Worm (Caenorhabditis elegans) whole organism, L1 larva: ENCODE data around the gene srw-134.

ENCODE experiments used
- C16A3.4 ChIP-seq: fragments of 150-350 bp; optimal IDR thresholded peaks from 2 replicates; lab custom pipeline; 2014; ENCODE audit warnings: missing biosample characterization, missing genetic modification characterization
- C34B4.2 ChIP-seq: sonication (generic microtip); optimal IDR thresholded peaks from 2 replicates; lab custom pipeline; 2017; ENCODE audit warnings: mild to moderate bottlenecking, missing genetic modification characterization, missing compliant biosample characterization
- F16B12.6 ChIP-seq: fragments of 150-350 bp; optimal IDR thresholded peaks from 2 replicates; lab custom pipeline; 2014; ENCODE audit warnings: missing biosample characterization, missing genetic modification characterization
- aly-2 ChIP-seq: fragments of 150-350 bp; optimal IDR thresholded peaks from 2 replicates; lab custom pipeline; 2014; ENCODE audit warnings: missing biosample characterization, missing genetic modification characterization
- ama-1 ChIP-seq: fragments of 150-350 bp; optimal IDR thresholded peaks from 2 replicates; lab custom pipeline; 2014
- ceh-63 ChIP-seq: fragments of 200-800 bp; sonication (Bioruptor generic); optimal IDR thresholded peaks from 2 replicates; lab custom pipeline; 2018; ENCODE audit warnings: mild to moderate bottlenecking, missing genetic modification characterization, missing compliant biosample characterization
- ceh-82 ChIP-seq, 3 experiments: fragments of 150-350 bp in 1 of 3; sonication (generic microtip) in 2 of 3; optimal IDR thresholded peaks; 2 replicates each; lab custom pipeline; 2014 to 2017; ENCODE audit warnings: missing biosample characterization in 3 of 3, missing genetic modification characterization in 3 of 3
- ces-1 ChIP-seq: fragments of 150-350 bp; optimal IDR thresholded peaks from 2 replicates; lab custom pipeline; 2014; ENCODE audit warnings: missing biosample characterization, missing genetic modification reagents, missing genetic modification characterization
- dsc-1 ChIP-seq: sonication (generic microtip); optimal IDR thresholded peaks from 2 replicates; lab custom pipeline; 2016; ENCODE audit warnings: mild to moderate bottlenecking, missing genetic modification characterization, missing compliant biosample characterization
- efl-3 ChIP-seq: fragments of 200-800 bp; sonication (Bioruptor generic); optimal IDR thresholded peaks from 2 replicates; lab custom pipeline; 2018; ENCODE audit warnings: mild to moderate bottlenecking, missing genetic modification characterization, missing compliant biosample characterization
- egl-27 ChIP-seq, 2 experiments: fragments of 150-350 bp in 1 of 2; sonication (generic microtip); optimal IDR thresholded peaks; 3 replicates each; lab custom pipeline; 2017 to 2018; ENCODE audit warnings: missing biosample characterization in 2 of 2, missing genetic modification characterization in 2 of 2, missing genetic modification reagents in 2 of 2
- fkh-10 ChIP-seq: sonication (generic microtip); optimal IDR thresholded peaks from 2 replicates; lab custom pipeline; 2017; ENCODE audit warnings: missing biosample characterization, missing genetic modification reagents, missing genetic modification characterization
- hlh-17 ChIP-seq: fragments of 200-800 bp; sonication (Bioruptor generic); optimal IDR thresholded peaks from 2 replicates; lab custom pipeline; 2018; ENCODE audit warnings: missing genetic modification characterization, mild to moderate bottlenecking, missing compliant biosample characterization, moderate library complexity, borderline replicate concordance
- hlh-4 ChIP-seq: sonication (generic microtip); optimal IDR thresholded peaks from 2 replicates; lab custom pipeline; 2016; ENCODE audit warnings: mild to moderate bottlenecking, missing genetic modification characterization, missing compliant biosample characterization
- hpl-2 ChIP-seq: fragments of 150-350 bp; optimal IDR thresholded peaks from 2 replicates; lab custom pipeline; 2014; ENCODE audit warnings: missing biosample characterization, missing genetic modification reagents, missing genetic modification characterization
- jun-1 ChIP-seq: fragments of 150-350 bp; optimal IDR thresholded peaks from 2 replicates; lab custom pipeline; 2014; ENCODE audit warnings: missing biosample characterization, missing genetic modification reagents, missing genetic modification characterization
- lin-13 ChIP-seq: fragments of 150-350 bp; optimal IDR thresholded peaks from 2 replicates; lab custom pipeline; 2014; ENCODE audit warnings: missing biosample characterization, missing genetic modification reagents, missing genetic modification characterization
- lin-15B ChIP-seq: fragments of 150-350 bp; sonication (generic microtip); optimal IDR thresholded peaks from 3 replicates; lab custom pipeline; 2014; ENCODE audit warnings: missing biosample characterization, missing genetic modification characterization
- lin-35 ChIP-seq, 2 experiments: fragments of 150-350 bp; optimal IDR thresholded peaks; 2 replicates each; lab custom pipeline; 2014; ENCODE audit warnings: missing biosample characterization in 2 of 2, missing genetic modification characterization in 2 of 2, missing genetic modification reagents in 2 of 2
- lin-39 ChIP-seq: fragments of 150-350 bp; optimal IDR thresholded peaks from 2 replicates; lab custom pipeline; 2014; ENCODE audit warnings: missing biosample characterization, missing genetic modification reagents, missing genetic modification characterization
- mdl-1 ChIP-seq, 2 experiments: fragments of 150-350 bp; optimal IDR thresholded peaks; 2 replicates each; lab custom pipeline; 2014 to 2017; ENCODE audit warnings: missing biosample characterization in 2 of 2, missing genetic modification characterization in 2 of 2, inconsistent platforms in 1 of 2
- nhr-12 ChIP-seq: sonication (generic microtip); optimal IDR thresholded peaks from 2 replicates; lab custom pipeline; 2017; ENCODE audit warnings: missing biosample characterization, missing genetic modification characterization
- nhr-28 ChIP-seq: fragments of 150-350 bp; optimal IDR thresholded peaks from 2 replicates; lab custom pipeline; 2014; ENCODE audit warnings: missing biosample characterization, missing genetic modification characterization
- nhr-76 ChIP-seq: sonication (generic microtip); optimal IDR thresholded peaks from 2 replicates; lab custom pipeline; 2017; ENCODE audit warnings: missing biosample characterization, missing genetic modification characterization
- nhr-77 ChIP-seq: fragments of 150-350 bp; optimal IDR thresholded peaks from 2 replicates; lab custom pipeline; 2014; ENCODE audit warnings: missing biosample characterization, missing genetic modification characterization
- nhr-84 ChIP-seq: sonication (generic microtip); optimal IDR thresholded peaks from 2 replicates; lab custom pipeline; 2017; ENCODE audit warnings: missing biosample characterization, missing genetic modification characterization
- rnt-1 ChIP-seq: sonication (generic microtip); optimal IDR thresholded peaks from 2 replicates; lab custom pipeline; 2016; ENCODE audit warnings: mild to moderate bottlenecking, missing genetic modification characterization, moderate library complexity, missing compliant biosample characterization
- snpc-4 ChIP-seq: fragments of 150-350 bp; optimal IDR thresholded peaks from 2 replicates; lab custom pipeline; 2014; ENCODE audit warnings: missing biosample characterization, missing genetic modification characterization
- tbx-2 ChIP-seq: sonication (generic microtip); optimal IDR thresholded peaks from 2 replicates; lab custom pipeline; 2016; ENCODE audit warnings: missing genetic modification characterization, missing compliant biosample characterization
- tlp-1 ChIP-seq: fragments of 150-350 bp; optimal IDR thresholded peaks from 2 replicates; lab custom pipeline; 2014; ENCODE audit warnings: missing biosample characterization, missing genetic modification characterization
- unc-30 ChIP-seq: sonication (generic microtip); optimal IDR thresholded peaks from 2 replicates; lab custom pipeline; 2017; ENCODE audit warnings: missing biosample characterization, missing genetic modification characterization
- unc-98 ChIP-seq: fragments of 200-800 bp; sonication (Bioruptor generic); IDR thresholded peaks from 2 replicates; pipeline ENCODE4 v1.3.6; 2022; ENCODE audit warnings: missing genetic modification characterization, missing compliant biosample characterization
- ztf-11 ChIP-seq, 2 experiments: sonication (generic microtip); optimal IDR thresholded peaks; 2 replicates each; lab custom pipeline; 2016 to 2017; ENCODE audit warnings: missing genetic modification characterization in 2 of 2, missing biosample characterization in 1 of 2, missing compliant biosample characterization in 1 of 2

Gene srw-134

ce11 chrV:4094740-4095139 is 17.7 kb downstream of the srw-134 start, which contains the start of gene nhr-181:
Gene nhr-181 (plus strand): TSS chrV:4095040.
- TF ChIP-seq F16B12.6 (no peak), rnt-1 (tag; lab: Kevin White, UChicago) (no peak)

ce11 chrV:4082952-4083351 is 29.5 kb downstream of the srw-134 start, which contains the start of gene F38H12.5:
Gene F38H12.5 (minus strand): TSS chrV:4083052.
- no peak for TF ChIP-seq lin-39 (tag; lab: Kevin White, UChicago)
- TF ChIP-seq nhr-12 (tag; lab: Kevin White, UChicago) = no peak
- TF ChIP-seq, all 84 proteins: peak for 0

- TF ChIP-seq dsc-1 (tag; lab: Kevin White, UChicago) = no peak
- no peak for TF ChIP-seq mdl-1 (tag; optimal IDR thresholded peaks at IDR 0.05; lab: Kevin White, UChicago)
- TF ChIP-seq aly-2 (tag; lab: Kevin White, UChicago) = no peak
- no peak for TF ChIP-seq ceh-82 (tag; optimal IDR thresholded peaks at IDR 0.05; lab: Kevin White, UChicago)
- TF ChIP-seq C34B4.2 (tag; lab: Kevin White, UChicago) = no peak
- no peak for TF ChIP-seq unc-30 (tag; lab: Kevin White, UChicago)
- TF ChIP-seq nhr-77 = no peak
Observed at ce11 chrV:4081283-4081682, 31.1 kb downstream of the srw-134 start, which contains the start of gene srh-211. Gene srh-211 (minus strand): TSS chrV:4081383.

ce11 chrV:4080546-4080945 is 31.9 kb downstream of the srw-134 start:
- TF ChIP-seq hpl-2 (GFP tag; lab: Kevin White, UChicago) = no peak
- TF ChIP-seq unc-98 = no peak
- TF ChIP-seq tlp-1 (tag; lab: Kevin White, UChicago) = no peak
- no peak for TF ChIP-seq nhr-84 (tag; lab: Kevin White, UChicago)
- TF ChIP-seq ama-1 (lab: Kevin White, UChicago) = no peak
- no peak for TF ChIP-seq ces-1
- no peak for TF ChIP-seq nhr-76 (tag; lab: Kevin White, UChicago)
- no peak for TF ChIP-seq lin-35 (GFP tag; optimal IDR thresholded peaks at IDR 0.05; lab: Kevin White, UChicago)
- no peak for TF ChIP-seq jun-1 (tag; lab: Kevin White, UChicago)
- TF ChIP-seq C34B4.2 (tag; lab: Kevin White, UChicago) = no peak
- TF ChIP-seq ceh-63 (GFP tag; lab: Kevin White, UChicago) = no peak

ce11 chrV:4073455-4073854 is 39.0 kb downstream of the srw-134 start, which contains the start of gene otpl-2:
Gene otpl-2 (plus strand): TSS chrV:4073755.
- TF ChIP-seq mdl-1 (tag; optimal IDR thresholded peaks at IDR 0.05; lab: Kevin White, UChicago) (no peak), lin-13 (no peak), hlh-4 (tag; lab: Kevin White, UChicago) (no peak), dsc-1 (tag; lab: Kevin White, UChicago) (no peak), C16A3.4 (tag; lab: Kevin White, UChicago) (no peak), lin-15B (no peak), snpc-4 (tag; lab: Kevin White, UChicago) (no peak), nhr-77 (no peak), aly-2 (tag; lab: Kevin White, UChicago) (no peak), hlh-17 (GFP tag; lab: Kevin White, UChicago) (no peak), tbx-2 (tag; lab: Kevin White, UChicago) (no peak), jun-1 (tag; lab: Kevin White, UChicago) (no peak), ceh-82 (tag; optimal IDR thresholded peaks at IDR 0.05; lab: Kevin White, UChicago) (no peak), nhr-28 (tag; lab: Kevin White, UChicago) (no peak), egl-27 (tag; optimal IDR thresholded peaks at IDR 0.05; lab: Kevin White, UChicago) (no peak), fkh-10 (GFP tag; lab: Kevin White, UChicago) (no peak), ztf-11 (tag; optimal IDR thresholded peaks at IDR 0.05; lab: Kevin White, UChicago) (no peak), efl-3 (GFP tag; lab: Kevin White, UChicago) (no peak)
